Fruit fly (Drosophila melanogaster) whole organism, embryonic: Measurements from ENCODE around the gene Hmbs.

Experiments used
- Atf6 ChIP-seq: fragments of 200-800 bp; sonication (Bioruptor generic); IDR thresholded peaks from 2 replicates; pipeline ENCODE4 v1.3.6; 2022; ENCODE audit warnings: missing biosample characterization, missing genetic modification characterization
- BEAF-32 ChIP-seq: fragments of 200-800 bp; sonication (Bioruptor generic); optimal IDR thresholded peaks from 3 replicates; lab custom pipeline; 2017; ENCODE audit warnings: missing biosample characterization, missing genetic modification characterization, mild to moderate bottlenecking, moderate library complexity, missing genetic modification reagents
- Bdp1 ChIP-seq: fragments of 200-800 bp; sonication (Bioruptor generic); optimal IDR thresholded peaks from 3 replicates; lab custom pipeline; 2016; ENCODE audit warnings: missing biosample characterization, missing genetic modification characterization
- CG10431 ChIP-seq: fragments of 200-800 bp; sonication (Bioruptor generic); optimal IDR thresholded peaks from 3 replicates; lab custom pipeline; 2018; ENCODE audit warnings: missing biosample characterization, mild to moderate bottlenecking, missing genetic modification characterization
- CG10565 ChIP-seq: fragments of 200-800 bp; sonication (Bioruptor generic); optimal IDR thresholded peaks from 3 replicates; lab custom pipeline; 2016; ENCODE audit warnings: missing biosample characterization, mild to moderate bottlenecking, missing genetic modification characterization
- CG10654 ChIP-seq: fragments of 200-800 bp; sonication (Bioruptor generic); optimal IDR thresholded peaks from 2 replicates; lab custom pipeline; 2016; ENCODE audit warnings: missing biosample characterization, missing genetic modification characterization
- CG11560 ChIP-seq: fragments of 200-800 bp; sonication (Bioruptor generic); IDR thresholded peaks from 3 replicates; pipeline ENCODE4 v1.3.6; 2022; ENCODE audit warnings: missing biosample characterization, missing genetic modification characterization
- CG13775 ChIP-seq: fragments of 200-800 bp; sonication (Bioruptor generic); optimal IDR thresholded peaks from 3 replicates; lab custom pipeline; 2017; ENCODE audit warnings: missing biosample characterization, mild to moderate bottlenecking, missing genetic modification characterization
- CG14050 ChIP-seq: fragments of 200-800 bp; sonication (Bioruptor generic); IDR thresholded peaks from 3 replicates; pipeline ENCODE4 v1.3.6; 2022; ENCODE audit warnings: missing biosample characterization, missing genetic modification characterization
- CG15011 ChIP-seq: fragments of 200-800 bp; sonication (Bioruptor generic); optimal IDR thresholded peaks from 3 replicates; lab custom pipeline; 2018; ENCODE audit warnings: missing biosample characterization, mild to moderate bottlenecking, missing genetic modification characterization
- CG2120 ChIP-seq: fragments of 200-800 bp; sonication (Bioruptor generic); optimal IDR thresholded peaks from 3 replicates; lab custom pipeline; 2016; ENCODE audit warnings: missing biosample characterization, missing genetic modification characterization
- CG30020 ChIP-seq: fragments of 200-800 bp; optimal IDR thresholded peaks from 2 replicates; lab custom pipeline; 2019; ENCODE audit warnings: missing biosample characterization, mild to moderate bottlenecking, missing genetic modification characterization, moderate library complexity
- CG30403 ChIP-seq: fragments of 200-800 bp; sonication (Bioruptor generic); optimal IDR thresholded peaks from 3 replicates; lab custom pipeline; 2016; ENCODE audit warnings: missing biosample characterization, missing genetic modification characterization
- CG3726 ChIP-seq: fragments of 200-800 bp; sonication (Bioruptor generic); IDR thresholded peaks from 3 replicates; pipeline ENCODE4, ENCODE4 v1.3.6; 2022; ENCODE audit warnings: missing biosample characterization, missing genetic modification characterization
- CG5953 ChIP-seq: fragments of 200-800 bp; sonication (Bioruptor generic); IDR thresholded peaks from 2 replicates; pipeline ENCODE4 v1.3.6; 2022; ENCODE audit warnings: missing biosample characterization, missing genetic modification characterization
- CG8478 ChIP-seq: fragments of >200 bp; optimal IDR thresholded peaks from 2 replicates; lab custom pipeline; 2018
- CG9876 ChIP-seq: fragments of 200-800 bp; sonication (Bioruptor generic); optimal IDR thresholded peaks from 2 replicates; lab custom pipeline; 2016; ENCODE audit warnings: missing biosample characterization, missing genetic modification characterization
- D ChIP-seq, 2 experiments: fragments of 200-800 bp in 1 of 2; fragments of >200 bp in 1 of 2; sonication (Bioruptor generic) in 1 of 2; optimal IDR thresholded peaks; 2 replicates in 1 of 2; 3 replicates in 1 of 2; lab custom pipeline; 2017; ENCODE audit warnings: mild to moderate bottlenecking in 1 of 2, missing biosample characterization in 1 of 2, missing genetic modification characterization in 1 of 2, missing genetic modification reagents in 1 of 2
- Dbx ChIP-seq: fragments of 200-800 bp; sonication (Bioruptor generic); IDR thresholded peaks from 3 replicates; pipeline ENCODE4 v1.3.6; 2022; ENCODE audit warnings: missing biosample characterization, missing genetic modification characterization
- Ets65A ChIP-seq: fragments of 200-800 bp; sonication (Bioruptor generic); peaks from one replicate; lab custom pipeline; 2016; ENCODE audit warnings: missing biosample characterization, missing genetic modification characterization
- Fer2 ChIP-seq: fragments of 200-800 bp; sonication (Bioruptor generic); optimal IDR thresholded peaks from 2 replicates; lab custom pipeline; 2018; ENCODE audit warnings: missing biosample characterization, mild to moderate bottlenecking, missing genetic modification characterization, moderate library complexity
- H2.0 ChIP-seq: fragments of 200-800 bp; sonication (Bioruptor generic); IDR thresholded peaks from 2 replicates; pipeline ENCODE4 v1.3.6; 2022; ENCODE audit warnings: missing biosample characterization, missing genetic modification characterization
- HLH4C ChIP-seq: fragments of 200-800 bp; sonication (Bioruptor generic); IDR thresholded peaks from 3 replicates; pipeline ENCODE4 v1.3.6; 2022; ENCODE audit warnings: missing biosample characterization, missing genetic modification characterization; ENCODE audit not compliant: partially characterized antibody
- HLHmδ ChIP-seq: fragments of 200-800 bp; sonication (Bioruptor generic); optimal IDR thresholded peaks from 2 replicates; lab custom pipeline; 2018; ENCODE audit warnings: missing biosample characterization, mild to moderate bottlenecking, missing genetic modification characterization, moderate library complexity
- MBD-R2 ChIP-seq: fragments of 200-800 bp; sonication (Bioruptor generic); IDR thresholded peaks from 2 replicates; pipeline ENCODE4 v1.3.6; 2022; ENCODE audit warnings: missing biosample characterization, missing genetic modification characterization
- MESR4 ChIP-seq: fragments of 200-800 bp; sonication (Bioruptor generic); optimal IDR thresholded peaks from 2 replicates; lab custom pipeline; 2018; ENCODE audit warnings: missing biosample characterization, mild to moderate bottlenecking, missing genetic modification characterization, moderate library complexity
- NC2β ChIP-seq: fragments of 200-800 bp; sonication (Bioruptor generic); optimal IDR thresholded peaks from 2 replicates; lab custom pipeline; 2016; ENCODE audit warnings: missing biosample characterization, missing genetic modification characterization
- ash1 ChIP-seq: fragments of 200-800 bp; sonication (Bioruptor generic); optimal IDR thresholded peaks from 2 replicates; lab custom pipeline; 2018; ENCODE audit warnings: missing biosample characterization, mild to moderate bottlenecking, missing genetic modification characterization
- az2 ChIP-seq: fragments of 200-800 bp; sonication (Bioruptor generic); optimal IDR thresholded peaks from 3 replicates; lab custom pipeline; 2016; ENCODE audit warnings: missing biosample characterization, missing genetic modification characterization
- bbx ChIP-seq: fragments of 200-800 bp; sonication (Bioruptor generic); IDR thresholded peaks from 2 replicates; pipeline ENCODE4 v1.3.6; 2022; ENCODE audit warnings: missing biosample characterization, missing genetic modification characterization; ENCODE audit not compliant: partially characterized antibody
- crol ChIP-seq: fragments of 200-800 bp; sonication (Bioruptor generic); IDR thresholded peaks from 2 replicates; pipeline ENCODE4 v1.3.6; 2022; ENCODE audit warnings: missing biosample characterization, missing genetic modification characterization
- da ChIP-seq: fragments of 200-800 bp; sonication (Bioruptor generic); optimal IDR thresholded peaks from 2 replicates; lab custom pipeline; 2016; ENCODE audit warnings: missing biosample characterization, missing genetic modification characterization
- dan ChIP-seq: fragments of 200-800 bp; sonication (Bioruptor generic); IDR thresholded peaks from 2 replicates; pipeline ENCODE4 v1.3.6; 2022; ENCODE audit warnings: missing biosample characterization, missing genetic modification characterization
- dysf ChIP-seq: fragments of 200-800 bp; sonication (Bioruptor generic); IDR thresholded peaks from 3 replicates; pipeline ENCODE4 v1.3.6; 2022; ENCODE audit warnings: missing biosample characterization, missing genetic modification characterization
- ewg ChIP-seq: fragments of 200-800 bp; sonication (Bioruptor generic); optimal IDR thresholded peaks from 3 replicates; lab custom pipeline; 2017; ENCODE audit warnings: mild to moderate bottlenecking, missing biosample characterization, missing genetic modification reagents, missing genetic modification characterization
- exex ChIP-seq: fragments of 200-800 bp; sonication (Bioruptor generic); optimal IDR thresholded peaks from 4 replicates; lab custom pipeline; 2018; ENCODE audit warnings: missing biosample characterization, mild to moderate bottlenecking, missing genetic modification characterization, moderate library complexity
- hth ChIP-seq: fragments of >200 bp; optimal IDR thresholded peaks from 2 replicates; lab custom pipeline; 2017; ENCODE audit warnings: inconsistent platforms
- klu ChIP-seq: fragments of 200-800 bp; sonication (Bioruptor generic); IDR thresholded peaks from 2 replicates; pipeline ENCODE4 v1.3.6; 2022; ENCODE audit warnings: missing biosample characterization, missing genetic modification characterization
- lab ChIP-seq: fragments of 200-800 bp; sonication (Bioruptor generic); optimal IDR thresholded peaks from 3 replicates; lab custom pipeline; 2017; ENCODE audit warnings: missing biosample characterization, missing genetic modification characterization, mild to moderate bottlenecking, moderate library complexity, missing genetic modification reagents
- nmo ChIP-seq: fragments of 200-800 bp; sonication (Bioruptor generic); optimal IDR thresholded peaks from 2 replicates; lab custom pipeline; 2018; ENCODE audit warnings: missing biosample characterization, mild to moderate bottlenecking, missing genetic modification characterization, moderate library complexity
- onecut ChIP-seq: fragments of 200-800 bp; sonication (Bioruptor generic); IDR thresholded peaks from 2 replicates; pipeline ENCODE4 v1.3.6; 2022; ENCODE audit warnings: missing biosample characterization, missing genetic modification characterization
- peb ChIP-seq: fragments of 200-800 bp; sonication (Bioruptor generic); IDR thresholded peaks from 2 replicates; pipeline ENCODE4 v1.3.6; 2022; ENCODE audit warnings: missing biosample characterization, missing genetic modification characterization
- ro ChIP-seq: fragments of 200-800 bp; sonication (Bioruptor generic); IDR thresholded peaks from 2 replicates; pipeline ENCODE4 v1.3.6; 2022; ENCODE audit warnings: missing biosample characterization, missing genetic modification characterization
- sima ChIP-seq: fragments of 200-800 bp; sonication (Bioruptor generic); optimal IDR thresholded peaks from 2 replicates; lab custom pipeline; 2016; ENCODE audit warnings: missing biosample characterization, missing genetic modification characterization
- slou ChIP-seq: fragments of 200-800 bp; sonication (Bioruptor generic); optimal IDR thresholded peaks from 3 replicates; lab custom pipeline; 2016; ENCODE audit warnings: missing biosample characterization, missing genetic modification characterization
- ssp ChIP-seq: fragments of 200-800 bp; sonication (Bioruptor generic); IDR thresholded peaks from 2 replicates; pipeline ENCODE4 v1.3.6; 2022; ENCODE audit warnings: missing biosample characterization, missing genetic modification characterization
- toy ChIP-seq: fragments of 200-800 bp; sonication (Bioruptor generic); IDR thresholded peaks from 2 replicates; pipeline ENCODE4 v1.3.6; 2022; ENCODE audit warnings: missing biosample characterization, missing genetic modification characterization
- trem ChIP-seq: fragments of 200-800 bp; optimal IDR thresholded peaks from 3 replicates; lab custom pipeline; 2019; ENCODE audit warnings: missing biosample characterization, mild to moderate bottlenecking, missing genetic modification characterization, moderate library complexity
- z ChIP-seq: fragments of 200-800 bp; sonication (Bioruptor generic); IDR thresholded peaks from 3 replicates; pipeline ENCODE4 v1.3.6; 2022; ENCODE audit warnings: missing biosample characterization, missing genetic modification characterization

Hmbs gene

DNA sequence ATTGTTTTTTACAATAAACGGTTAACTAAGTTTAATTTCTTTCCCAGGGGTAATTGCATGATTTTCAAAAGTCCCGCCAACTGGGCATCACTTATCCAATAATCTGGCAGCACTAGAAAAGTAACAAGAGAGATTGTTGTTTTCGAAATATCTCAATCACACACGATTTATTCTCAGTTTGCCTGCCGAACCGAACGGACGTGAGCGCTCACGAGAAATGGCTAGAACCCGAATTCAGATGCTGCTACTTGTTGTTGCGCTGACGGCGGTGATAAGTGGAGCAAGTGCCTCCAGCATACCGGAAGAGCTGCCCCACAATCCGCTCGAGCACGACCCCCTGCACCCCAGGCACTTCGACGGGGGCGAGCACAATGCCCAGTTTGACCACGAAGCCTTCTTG, 36.2 kb upstream of the Hmbs start, which contains the start of gene scf (continued):
- TF ChIP-seq hth (lab: Kevin White, UChicago) (no peak), CG2120 (GFP tag; lab: Kevin White, UChicago) (no peak), da (no peak)

DNA sequence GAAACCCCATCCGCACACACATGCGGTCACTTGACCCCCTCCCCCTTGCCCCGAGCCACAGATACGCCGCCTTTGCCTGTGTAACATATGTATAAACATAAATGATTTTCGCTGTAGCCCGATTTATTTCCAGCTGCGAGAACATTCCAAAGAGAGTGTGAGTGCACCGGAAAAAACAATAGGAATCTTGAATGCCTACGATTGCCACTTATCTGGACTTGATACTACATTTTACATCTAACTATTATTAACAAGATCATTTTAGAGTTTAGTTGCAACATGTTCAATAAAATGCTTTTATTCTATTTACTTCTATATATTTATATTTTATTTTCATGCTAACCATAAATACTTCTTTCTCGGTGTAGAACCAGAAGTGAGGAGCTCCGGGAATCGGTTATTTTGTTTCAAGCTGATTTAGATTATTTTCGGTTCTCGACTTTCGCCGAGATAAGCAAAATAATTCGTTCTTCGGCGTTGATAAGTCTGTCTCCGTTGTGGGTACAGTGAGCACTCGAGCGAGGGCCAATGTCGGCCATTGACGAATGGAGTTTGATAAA, 34.5 kb upstream of the Hmbs start:
- TF ChIP-seq CG30403 (GFP tag; lab: Kevin White, UChicago) (peak; percentile 82), BEAF-32 (no peak), onecut (GFP tag; lab: Robert Waterston, UW) (peak; percentile 64), CG10654 (peak; percentile 72), MBD-R2 (GFP tag; lab: Robert Waterston, UW) (0 out of 2 replicates have a peak, but pooled peaks have one; percentile 46), HLH4C (no peak), Bdp1 (GFP tag; lab: Kevin White, UChicago) (peak; percentile 12), CG30020 (tag; lab: Kevin White, UChicago) (peak; percentile 41), exex (tag; lab: Kevin White, UChicago) (peak; percentile 31), ro (GFP tag; lab: Robert Waterston, UW) (peak; percentile 61; the same call in 1 of the 2 replicates), CG9876 (GFP tag; lab: Kevin White, UChicago) (no peak), Atf6 (GFP tag; lab: Robert Waterston, UW) (peak; percentile 77), H2.0 (GFP tag; lab: Robert Waterston, UW) (peak; percentile 67), MESR4 (no peak), lab (GFP tag; lab: Kevin White, UChicago) (peak; percentile 88), ewg (peak; percentile 65), slou (no peak), CG10431 (GFP tag; lab: Kevin White, UChicago) (peak; percentile 70), trem (tag; lab: Kevin White, UChicago) (peak; percentile 86), CG15011 (GFP tag; lab: Kevin White, UChicago) (peak; percentile 79), CG11560 (tag; lab: Robert Waterston, UW) (0 out of 3 replicates have a peak, but pooled peaks have one; percentile 48), z (no peak), toy (no peak), CG14050 (peak; percentile 61; the same call in 2 of the 3 replicates), NC2β (peak; percentile 19), dan (GFP tag; lab: Robert Waterston, UW) (no peak), CG13775 (GFP tag; lab: Kevin White, UChicago) (peak; percentile 72), crol (peak; percentile 85), Dbx (GFP tag; lab: Robert Waterston, UW) (peak; percentile 69; the same call in 2 of the 3 replicates), peb (peak; percentile 70; the same call in 1 of the 2 replicates), Fer2 (peak; percentile 57), klu (GFP tag; lab: Robert Waterston, UW) (peak; percentile 27; the same call in 1 of the 2 replicates), CG10565 (GFP tag; lab: Kevin White, UChicago) (no peak), dysf (GFP tag; lab: Robert Waterston, UW) (peak; percentile 79), az2 (GFP tag; lab: Kevin White, UChicago) (peak; percentile 75), nmo (GFP tag; lab: Kevin White, UChicago) (peak; percentile 90), CG8478 (lab: Kevin White, UChicago) (no peak), ash1 (GFP tag; lab: Kevin White, UChicago) (no peak), CG5953 (GFP tag; lab: Robert Waterston, UW) (peak; percentile 56), HLHmδ (GFP tag; lab: Kevin White, UChicago) (no peak), Ets65A (GFP tag; lab: Kevin White, UChicago) (no peak), bbx (GFP tag; lab: Robert Waterston, UW) (no peak), ssp (GFP tag; lab: Robert Waterston, UW) (peak; percentile 67), sima (GFP tag; lab: Kevin White, UChicago) (no peak), D (optimal IDR thresholded peaks at IDR 0.05; lab: Kevin White, UChicago) (no peak), D (GFP tag; optimal IDR thresholded peaks at IDR 0.05; lab: Kevin White, UChicago) (peak; percentile 87), CG3726 (GFP tag; lab: Robert Waterston, UW) (0 out of 3 replicates have a peak, but pooled peaks have one; percentile 47)
